Fruit fly (Drosophila melanogaster): Measurements from ENCODE around the gene mRpL9.

DNA sequence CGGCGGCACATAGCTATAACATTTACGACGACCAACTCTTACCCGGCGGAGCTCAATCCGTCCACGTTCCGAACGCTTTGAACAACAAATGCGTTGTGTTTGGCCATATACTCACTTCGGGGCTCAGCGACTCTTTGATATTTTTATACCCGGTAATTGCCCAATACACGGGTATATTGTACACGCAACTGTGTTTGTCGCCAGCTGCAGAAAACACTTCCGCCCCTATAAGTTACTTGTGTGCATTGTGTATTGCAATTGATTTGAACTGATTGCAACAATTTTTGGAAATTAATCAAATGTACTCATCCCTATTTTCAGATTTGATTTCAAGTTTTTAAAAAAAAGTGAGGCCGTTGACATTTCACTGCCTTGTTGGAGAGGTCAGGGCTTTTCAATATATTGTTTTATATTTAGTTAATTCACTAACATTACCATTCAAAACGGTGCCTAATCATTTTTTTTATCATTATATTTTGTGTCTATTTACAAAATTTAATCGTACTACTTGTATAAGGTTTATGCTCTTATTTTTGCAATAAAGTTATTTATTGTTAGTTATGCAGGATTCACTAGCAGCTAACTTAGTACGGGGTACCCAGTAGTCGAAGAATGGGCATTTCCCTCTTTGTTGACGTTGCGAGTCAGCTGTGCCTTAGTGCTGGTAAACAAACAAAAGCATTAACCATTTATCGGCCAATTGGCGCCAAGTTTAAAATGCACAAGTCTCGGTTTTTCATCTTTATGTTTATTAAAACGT lies 12.6 kb downstream of the mRpL9 start, which contains the start of gene Nagk:
- TF ChIP-seq CG8159 (tag; optimal IDR thresholded peaks at IDR 0.05) (no peak), CG8301 (tag; optimal IDR thresholded peaks at IDR 0.05) (peak; percentile 43), Pif1A (GFP tag; optimal IDR thresholded peaks at IDR 0.05) (no peak), EcR (GFP tag; optimal IDR thresholded peaks at IDR 0.05) (peak; percentile 44), CG4496 (GFP tag; IDR thresholded peaks at IDR 0.05) (peak; percentile 34; the same call in 1 of the 3 replicates), gl (tag; optimal IDR thresholded peaks at IDR 0.05) (no peak), Pif1B (GFP tag; optimal IDR thresholded peaks at IDR 0.05) (no peak), rn (GFP tag; IDR thresholded peaks at IDR 0.05) (no peak), CG32121 (GFP tag; IDR thresholded peaks at IDR 0.05) (no peak), CG15710 (tag; optimal IDR thresholded peaks at IDR 0.05) (peak; percentile 15), Snoo (tag; optimal IDR thresholded peaks at IDR 0.05) (peak; percentile 64), CG17806 (tag; optimal IDR thresholded peaks at IDR 0.05) (peak; percentile 21)

All from whole organism, pupa.